Worm (Caenorhabditis elegans) whole organism, young adult: ENCODE measurements around the gene dyf-7.

Experiments
- B0019.2 ChIP-seq: fragments of 200-800 bp; sonication (Bioruptor generic); conservative IDR thresholded peaks from 2 replicates; pipeline ENCODE4 v1.3.6; 2022; ENCODE audit warnings: missing genetic modification reagents, missing genetic modification characterization, missing compliant biosample characterization
- B0261.1 ChIP-seq: sonication (generic microtip); optimal IDR thresholded peaks from 2 replicates; lab custom pipeline; 2016; ENCODE audit warnings: mild to moderate bottlenecking, missing genetic modification characterization, moderate library complexity, missing compliant biosample characterization
- C06A6.2 ChIP-seq: fragments of 200-800 bp; sonication (Bioruptor generic); conservative IDR thresholded peaks from 2 replicates; pipeline ENCODE4 v1.3.6; 2022; ENCODE audit warnings: missing genetic modification characterization, missing compliant biosample characterization
- F37B4.10 ChIP-seq: fragments of 200-800 bp; sonication (Bioruptor generic); IDR thresholded peaks from 2 replicates; pipeline ENCODE4 v1.3.6; 2022; ENCODE audit warnings: missing genetic modification characterization, missing compliant biosample characterization
- F39B2.1 ChIP-seq: fragments of 200-800 bp; sonication (Bioruptor generic); IDR thresholded peaks from 2 replicates; pipeline ENCODE4 v1.3.6; 2022; ENCODE audit warnings: missing genetic modification reagents, missing genetic modification characterization, missing compliant biosample characterization
- F49E8.2 ChIP-seq: sonication (generic microtip); optimal IDR thresholded peaks from 3 replicates; lab custom pipeline; 2017; ENCODE audit warnings: missing genetic modification characterization, mild to moderate bottlenecking, missing compliant biosample characterization, antibody characterized with exemption, moderate library complexity; ENCODE audit not compliant: insufficient read depth
- F55B11.4 ChIP-seq: sonication (generic microtip); optimal IDR thresholded peaks from 2 replicates; lab custom pipeline; 2016; ENCODE audit warnings: missing compliant biosample characterization, missing genetic modification characterization, borderline replicate concordance; ENCODE audit not compliant: insufficient read depth
- F57C9.4 ChIP-seq: sonication (generic microtip); optimal IDR thresholded peaks from 2 replicates; lab custom pipeline; 2017; ENCODE audit warnings: mild to moderate bottlenecking, missing genetic modification characterization, missing compliant biosample characterization
- T26A5.8 ChIP-seq: sonication (generic microtip); optimal IDR thresholded peaks from 2 replicates; lab custom pipeline; 2016; ENCODE audit warnings: missing genetic modification characterization, missing compliant biosample characterization
- Y53F4B.3 ChIP-seq: fragments of 200-800 bp; sonication (Bioruptor generic); IDR thresholded peaks from 2 replicates; pipeline ENCODE4 v1.3.6; 2022; ENCODE audit warnings: missing genetic modification reagents, missing genetic modification characterization, missing compliant biosample characterization
- Y53G8AR.9 ChIP-seq: fragments of 200-800 bp; sonication (Bioruptor generic); conservative IDR thresholded peaks from 2 replicates; pipeline ENCODE4 v1.3.6; 2022; ENCODE audit warnings: missing genetic modification reagents, missing genetic modification characterization, missing compliant biosample characterization
- ZK185.1 ChIP-seq: sonication (generic microtip); optimal IDR thresholded peaks from 2 replicates; lab custom pipeline; 2016; ENCODE audit warnings: mild to moderate bottlenecking, missing genetic modification characterization, missing compliant biosample characterization; ENCODE audit not compliant: poor library complexity, severe bottlenecking
- akir-1 ChIP-seq: fragments of 200-800 bp; sonication (Bioruptor generic); optimal IDR thresholded peaks from 2 replicates; lab custom pipeline; 2018; ENCODE audit warnings: mild to moderate bottlenecking, missing genetic modification characterization, moderate library complexity, missing compliant biosample characterization
- ama-1 ChIP-seq, 3 experiments: fragments of 150-350 bp in 1 of 3; sonication (generic microtip) in 2 of 3; optimal IDR thresholded peaks; 2 replicates each; lab custom pipeline; 2014 to 2018; ENCODE audit warnings: missing biosample characterization in 2 of 3, missing genetic modification characterization in 2 of 3, missing genetic modification reagents in 2 of 3
- aptf-3 ChIP-seq: fragments of 200-800 bp; sonication (Bioruptor generic); IDR thresholded peaks from 2 replicates; pipeline ENCODE4 v1.3.6; 2022; ENCODE audit warnings: missing genetic modification characterization, missing compliant biosample characterization
- attf-6 ChIP-seq: fragments of 200-800 bp; sonication (Bioruptor generic); IDR thresholded peaks from 2 replicates; pipeline ENCODE4 v1.3.6; 2022; ENCODE audit warnings: missing genetic modification reagents, missing genetic modification characterization, missing compliant biosample characterization
- bed-2 ChIP-seq: fragments of 200-800 bp; sonication (Bioruptor generic); IDR thresholded peaks from 2 replicates; pipeline ENCODE4 v1.3.6; 2022; ENCODE audit warnings: missing genetic modification reagents, missing genetic modification characterization, missing compliant biosample characterization
- ceh-27 ChIP-seq: fragments of 200-800 bp; sonication (Bioruptor generic); optimal IDR thresholded peaks from 2 replicates; lab custom pipeline; 2018; ENCODE audit warnings: mild to moderate bottlenecking, missing genetic modification characterization, moderate library complexity, missing compliant biosample characterization
- ceh-40 ChIP-seq: fragments of 200-800 bp; sonication (Bioruptor generic); IDR thresholded peaks from 2 replicates; pipeline ENCODE4 v1.3.6; 2022; ENCODE audit warnings: missing genetic modification characterization, missing compliant biosample characterization
- ceh-91 ChIP-seq: fragments of 200-800 bp; sonication (Bioruptor generic); IDR thresholded peaks from 2 replicates; pipeline ENCODE4 v1.3.6; 2022; ENCODE audit warnings: missing genetic modification reagents, missing genetic modification characterization, missing compliant biosample characterization
- chd-7 ChIP-seq: sonication (generic microtip); optimal IDR thresholded peaks from 2 replicates; lab custom pipeline; 2016; ENCODE audit warnings: mild to moderate bottlenecking, missing genetic modification characterization, moderate library complexity, missing compliant biosample characterization
- dpff-1 ChIP-seq: sonication (generic microtip); optimal IDR thresholded peaks from 2 replicates; lab custom pipeline; 2017; ENCODE audit warnings: mild to moderate bottlenecking, missing genetic modification characterization, missing compliant biosample characterization
- gei-17 ChIP-seq: fragments of 200-800 bp; sonication (Bioruptor generic); optimal IDR thresholded peaks from 2 replicates; lab custom pipeline; 2018; ENCODE audit warnings: mild to moderate bottlenecking, missing genetic modification characterization, missing compliant biosample characterization
- hlh-12 ChIP-seq: sonication (generic microtip); optimal IDR thresholded peaks from 2 replicates; lab custom pipeline; 2016; ENCODE audit warnings: missing genetic modification characterization, missing compliant biosample characterization
- hrde-1 ChIP-seq: sonication (generic microtip); optimal IDR thresholded peaks from 2 replicates; lab custom pipeline; 2016; ENCODE audit warnings: missing genetic modification characterization, mild to moderate bottlenecking, missing compliant biosample characterization, moderate library complexity, missing genotype, missing genetic modification reagents, borderline replicate concordance
- lin-26 ChIP-seq: fragments of 200-800 bp; sonication (Bioruptor generic); IDR thresholded peaks from 2 replicates; pipeline ENCODE4 v1.3.6; 2022; ENCODE audit warnings: missing genetic modification reagents, missing genetic modification characterization, missing compliant biosample characterization
- lin-40 ChIP-seq: sonication (generic microtip); optimal IDR thresholded peaks from 2 replicates; lab custom pipeline; 2016; ENCODE audit warnings: missing genetic modification characterization, mild to moderate bottlenecking, missing compliant biosample characterization, missing genotype, missing genetic modification reagents
- lin-54 ChIP-seq: fragments of 200-800 bp; sonication (Bioruptor generic); optimal IDR thresholded peaks from 2 replicates; lab custom pipeline; 2018; ENCODE audit warnings: mild to moderate bottlenecking, missing genetic modification characterization, missing compliant biosample characterization
- madf-10 ChIP-seq: sonication (generic microtip); optimal IDR thresholded peaks from 2 replicates; lab custom pipeline; 2016; ENCODE audit warnings: mild to moderate bottlenecking, missing genetic modification characterization, missing compliant biosample characterization
- madf-3 ChIP-seq: fragments of 200-800 bp; sonication (Bioruptor generic); IDR thresholded peaks from 2 replicates; pipeline ENCODE4 v1.3.6; 2022; ENCODE audit warnings: missing genetic modification reagents, missing genetic modification characterization, missing compliant biosample characterization
- mcd-1 ChIP-seq: fragments of 200-800 bp; sonication (Bioruptor generic); IDR thresholded peaks from 2 replicates; pipeline ENCODE4 v1.3.6; 2022; ENCODE audit warnings: missing genetic modification reagents, missing genetic modification characterization, missing compliant biosample characterization
- mel-28 ChIP-seq: sonication (generic microtip); optimal IDR thresholded peaks from 2 replicates; lab custom pipeline; 2016; ENCODE audit warnings: borderline replicate concordance, mild to moderate bottlenecking, missing genetic modification characterization, missing compliant biosample characterization
- mes-4 ChIP-seq: sonication (generic microtip); optimal IDR thresholded peaks from 2 replicates; lab custom pipeline; 2016; ENCODE audit warnings: missing genotype, missing genetic modification characterization, missing compliant biosample characterization
- nfya-2 ChIP-seq: fragments of 200-800 bp; sonication (Bioruptor generic); IDR thresholded peaks from 2 replicates; pipeline ENCODE4 v1.3.6; 2022; ENCODE audit warnings: missing genetic modification reagents, missing genetic modification characterization, missing compliant biosample characterization
- nfyb-1 ChIP-seq: fragments of 200-800 bp; sonication (Bioruptor generic); IDR thresholded peaks from 2 replicates; pipeline ENCODE4 v1.3.6; 2022; ENCODE audit warnings: missing genetic modification reagents, missing genetic modification characterization, missing compliant biosample characterization
- nhr-80 ChIP-seq: sonication (generic microtip); optimal IDR thresholded peaks from 2 replicates; lab custom pipeline; 2016; ENCODE audit warnings: missing genetic modification characterization, missing compliant biosample characterization
- rec-8 ChIP-seq, 2 experiments: sonication (generic microtip); optimal IDR thresholded peaks; 2 replicates each; lab custom pipeline; 2016; ENCODE audit warnings: mild to moderate bottlenecking in 2 of 2, missing genetic modification characterization in 2 of 2, missing genetic modification reagents in 2 of 2, missing genotype in 2 of 2, missing biosample characterization in 1 of 2, missing compliant biosample characterization in 1 of 2, moderate library complexity in 1 of 2
- rpc-1 ChIP-seq, 2 experiments: fragments of 150-350 bp in 1 of 2; sonication (generic microtip) in 1 of 2; optimal IDR thresholded peaks; 2 replicates each; lab custom pipeline; 2014 to 2018; ENCODE audit warnings: missing biosample characterization in 1 of 2, missing genetic modification characterization in 1 of 2, missing genetic modification reagents in 1 of 2, missing genotype in 1 of 2
- sea-2 ChIP-seq: fragments of 200-800 bp; sonication (Bioruptor generic); IDR thresholded peaks from 2 replicates; pipeline ENCODE4 v1.3.6; 2022; ENCODE audit warnings: missing genetic modification characterization, missing compliant biosample characterization
- snpc-3.4 ChIP-seq: sonication (generic microtip); optimal IDR thresholded peaks from 2 replicates; lab custom pipeline; 2017; ENCODE audit warnings: missing genetic modification characterization, mild to moderate bottlenecking, missing compliant biosample characterization, antibody characterized with exemption, moderate library complexity, missing genotype, missing genetic modification reagents
- snpc-4 ChIP-seq, 5 experiments: fragments of 150-350 bp in 1 of 5; sonication (generic microtip) in 4 of 5; optimal IDR thresholded peaks; 2 replicates each; lab custom pipeline; 2014 to 2018; ENCODE audit warnings: missing genetic modification characterization in 5 of 5, missing biosample characterization in 3 of 5, antibody characterized with exemption in 2 of 5, mild to moderate bottlenecking in 2 of 5, missing compliant biosample characterization in 2 of 5, missing genotype in 2 of 5, moderate library complexity in 2 of 5, missing genetic modification reagents in 1 of 5
- unc-130 ChIP-seq: sonication (generic microtip); optimal IDR thresholded peaks from 2 replicates; lab custom pipeline; 2016; ENCODE audit warnings: missing genetic modification reagents, missing genetic modification characterization, missing compliant biosample characterization
- unc-62 ChIP-seq: fragments of 150-350 bp; optimal IDR thresholded peaks from 2 replicates; lab custom pipeline; 2014; ENCODE audit warnings: missing biosample characterization, missing genetic modification reagents, missing genetic modification characterization
- zfh-2 ChIP-seq: fragments of 200-800 bp; sonication (Bioruptor generic); conservative IDR thresholded peaks from 2 replicates; pipeline ENCODE4 v1.3.6; 2022; ENCODE audit warnings: missing genetic modification reagents, missing genetic modification characterization, missing compliant biosample characterization

The dyf-7 gene

ce11 chrX:9698359-9698758, at the start of gene dyf-7:
Gene dyf-7, plus strand, starts transcription at chrX:9698659.
- no peak for TF ChIP-seq B0019.2
- no peak for TF ChIP-seq sea-2 (GFP tag; lab: Robert Waterston, UW)
- no peak for TF ChIP-seq ceh-40 (GFP tag; lab: Robert Waterston, UW)
- no peak for TF ChIP-seq rpc-1 (optimal IDR thresholded peaks at IDR 0.05; lab: Kevin White, UChicago)
- TF ChIP-seq rpc-1 (tag; optimal IDR thresholded peaks at IDR 0.05; lab: Kevin White, UChicago), result no peak
- no peak for TF ChIP-seq madf-10 (tag; lab: Kevin White, UChicago)
- no peak for TF ChIP-seq hrde-1
- TF ChIP-seq dpff-1, result no peak
- no peak for TF ChIP-seq nfya-2 (GFP tag; lab: Robert Waterston, UW)
- TF ChIP-seq ceh-91 (GFP tag; lab: Robert Waterston, UW), result no peak
- no peak for TF ChIP-seq nfyb-1
- TF ChIP-seq gei-17 (GFP tag; lab: Kevin White, UChicago), result no peak
- TF ChIP-seq ceh-27 (GFP tag; lab: Kevin White, UChicago), result no peak
- no peak for TF ChIP-seq lin-54 (GFP tag; lab: Kevin White, UChicago)
- TF ChIP-seq F49E8.2 (tag; lab: Kevin White, UChicago), result no peak

- TF ChIP-seq snpc-3.4, result no peak
- no peak for TF ChIP-seq unc-130 (GFP tag; lab: Kevin White, UChicago)
- TF ChIP-seq chd-7 (tag; lab: Kevin White, UChicago), result no peak
- no peak for TF ChIP-seq ZK185.1 (tag; lab: Kevin White, UChicago)
- no peak for TF ChIP-seq ama-1 (optimal IDR thresholded peaks at IDR 0.05; lab: Kevin White, UChicago)
- TF ChIP-seq ama-1 (GFP tag; optimal IDR thresholded peaks at IDR 0.05; lab: Kevin White, UChicago), result no peak
- no peak for TF ChIP-seq F37B4.10 (GFP tag; lab: Robert Waterston, UW)
- no peak for TF ChIP-seq akir-1
- TF ChIP-seq mel-28 (tag; lab: Kevin White, UChicago), result no peak
- TF ChIP-seq F55B11.4 (tag; lab: Kevin White, UChicago), result no peak
- no peak for TF ChIP-seq zfh-2 (GFP tag; lab: Robert Waterston, UW)
- no peak for TF ChIP-seq mes-4 (tag; lab: Kevin White, UChicago)
- TF ChIP-seq madf-3, result no peak
- no peak for TF ChIP-seq lin-26
- TF ChIP-seq F57C9.4 (tag; lab: Kevin White, UChicago), result no peak
Measured at ce11 chrX:9653016-9653415, 45.4 kb upstream of the dyf-7 start, which contains the start of gene aex-2. Gene aex-2, minus strand, starts transcription at chrX:9653116.

- no peak for TF ChIP-seq F39B2.1
- no peak for TF ChIP-seq C06A6.2 (GFP tag; lab: Robert Waterston, UW)
- TF ChIP-seq snpc-4 (GFP tag; optimal IDR thresholded peaks at IDR 0.05; lab: Kevin White, UChicago), result no peak
- no peak for TF ChIP-seq snpc-4 (tag; optimal IDR thresholded peaks at IDR 0.05; lab: Kevin White, UChicago)
- no peak for TF ChIP-seq aptf-3 (GFP tag; lab: Robert Waterston, UW)
- no peak for TF ChIP-seq nfya-2 (GFP tag; lab: Robert Waterston, UW)
- TF ChIP-seq ZK185.1 (tag; lab: Kevin White, UChicago), result no peak
- no peak for TF ChIP-seq Y53F4B.3 (GFP tag; lab: Robert Waterston, UW)
Measured at ce11 chrX:9653478-9653877, 45.0 kb upstream of the dyf-7 start.

ce11 chrX:9654232-9654631, 44.2 kb upstream of the dyf-7 start:
- TF ChIP-seq hlh-12 (tag; lab: Kevin White, UChicago) (no peak), T26A5.8 (no peak), rec-8 (tag; optimal IDR thresholded peaks at IDR 0.05; lab: Kevin White, UChicago) (no peak), unc-62 (GFP tag; lab: Kevin White, UChicago) (no peak), nhr-80 (no peak), Y53G8AR.9 (GFP tag; lab: Robert Waterston, UW) (no peak), lin-40 (tag; lab: Kevin White, UChicago) (no peak), bed-2 (no peak), mcd-1 (GFP tag; lab: Robert Waterston, UW) (no peak), aptf-3 (GFP tag; lab: Robert Waterston, UW) (no peak), attf-6 (GFP tag; lab: Robert Waterston, UW) (no peak), ceh-91 (GFP tag; lab: Robert Waterston, UW) (no peak), B0261.1 (no peak)
